Worm (Caenorhabditis elegans) whole organism, young adult: ENCODE results near the gene ints-11.
A peak's percentile ranks its signal among the peaks of the same experiment; 100 is the strongest.

Experiments
- B0019.2 ChIP-seq: fragments of 200-800 bp; sonication (Bioruptor generic); conservative IDR thresholded peaks from 2 replicates; pipeline ENCODE4 v1.3.6; 2022; ENCODE audit warnings: missing genetic modification reagents, missing genetic modification characterization, missing compliant biosample characterization
- B0336.3 ChIP-seq: fragments of 200-800 bp; sonication (Bioruptor generic); IDR thresholded peaks from 2 replicates; pipeline ENCODE4 v1.3.6; 2022; ENCODE audit warnings: missing genetic modification characterization, missing compliant biosample characterization
- F22D6.2 ChIP-seq: sonication (generic microtip); optimal IDR thresholded peaks from 2 replicates; lab custom pipeline; 2016; ENCODE audit warnings: mild to moderate bottlenecking, missing genetic modification characterization, missing compliant biosample characterization
- F33H1.4 ChIP-seq: fragments of 200-800 bp; sonication (Bioruptor generic); IDR thresholded peaks from 2 replicates; pipeline ENCODE4 v1.3.6; 2022; ENCODE audit warnings: missing genetic modification reagents, missing genetic modification characterization, missing compliant biosample characterization
- Y53G8AR.9 ChIP-seq: fragments of 200-800 bp; sonication (Bioruptor generic); conservative IDR thresholded peaks from 2 replicates; pipeline ENCODE4 v1.3.6; 2022; ENCODE audit warnings: missing genetic modification reagents, missing genetic modification characterization, missing compliant biosample characterization
- Y79H2A.3 ChIP-seq: fragments of 200-800 bp; sonication (Bioruptor generic); conservative IDR thresholded peaks from 2 replicates; pipeline ENCODE4 v1.3.6; 2022; ENCODE audit warnings: missing genetic modification reagents, missing genetic modification characterization, missing compliant biosample characterization
- aptf-2 ChIP-seq: fragments of 200-800 bp; sonication (Bioruptor generic); conservative IDR thresholded peaks from 2 replicates; pipeline ENCODE4 v1.3.6; 2022; ENCODE audit warnings: missing genetic modification reagents, missing genetic modification characterization, missing compliant biosample characterization
- attf-3 ChIP-seq: fragments of 200-800 bp; sonication (Bioruptor generic); conservative IDR thresholded peaks from 2 replicates; pipeline ENCODE4 v1.3.6; 2022; ENCODE audit warnings: missing genetic modification reagents, missing genetic modification characterization, missing compliant biosample characterization
- attf-5 ChIP-seq: fragments of 200-800 bp; sonication (Bioruptor generic); optimal IDR thresholded peaks from 2 replicates; lab custom pipeline; 2018; ENCODE audit warnings: mild to moderate bottlenecking, missing genetic modification characterization, missing compliant biosample characterization
- bed-1 ChIP-seq: fragments of 200-800 bp; sonication (Bioruptor generic); IDR thresholded peaks from 2 replicates; pipeline ENCODE4 v1.3.6; 2022; ENCODE audit warnings: missing genetic modification reagents, missing genetic modification characterization, missing compliant biosample characterization
- ceh-27 ChIP-seq: fragments of 200-800 bp; sonication (Bioruptor generic); optimal IDR thresholded peaks from 2 replicates; lab custom pipeline; 2018; ENCODE audit warnings: mild to moderate bottlenecking, missing genetic modification characterization, moderate library complexity, missing compliant biosample characterization
- ceh-91 ChIP-seq: fragments of 200-800 bp; sonication (Bioruptor generic); IDR thresholded peaks from 2 replicates; pipeline ENCODE4 v1.3.6; 2022; ENCODE audit warnings: missing genetic modification reagents, missing genetic modification characterization, missing compliant biosample characterization
- dpl-1 ChIP-seq: fragments of 150-350 bp; optimal IDR thresholded peaks from 2 replicates; lab custom pipeline; 2014; ENCODE audit warnings: missing biosample characterization, missing genetic modification reagents, missing genetic modification characterization
- efl-1 ChIP-seq: fragments of 150-350 bp; optimal IDR thresholded peaks from 2 replicates; lab custom pipeline; 2014; ENCODE audit warnings: missing biosample characterization, missing genetic modification reagents, missing genetic modification characterization
- egl-18 ChIP-seq: fragments of 200-800 bp; sonication (Bioruptor generic); IDR thresholded peaks from 2 replicates; pipeline ENCODE4 v1.3.6; 2022; ENCODE audit warnings: missing genetic modification reagents, missing genetic modification characterization, missing compliant biosample characterization
- egl-44 ChIP-seq: fragments of 200-800 bp; sonication (Bioruptor generic); IDR thresholded peaks from 2 replicates; pipeline ENCODE4 v1.3.6; 2022; ENCODE audit warnings: missing genetic modification reagents, missing genetic modification characterization, missing compliant biosample characterization
- ekl-4 ChIP-seq: fragments of 200-800 bp; sonication (Bioruptor generic); IDR thresholded peaks from 2 replicates; pipeline ENCODE4 v1.3.6; 2022; ENCODE audit warnings: missing genetic modification reagents, missing genetic modification characterization, missing compliant biosample characterization
- ets-4 ChIP-seq: fragments of 200-800 bp; sonication (Bioruptor generic); optimal IDR thresholded peaks from 2 replicates; lab custom pipeline; 2018; ENCODE audit warnings: mild to moderate bottlenecking, missing genetic modification characterization, missing compliant biosample characterization
- gei-17 ChIP-seq: fragments of 200-800 bp; sonication (Bioruptor generic); optimal IDR thresholded peaks from 2 replicates; lab custom pipeline; 2018; ENCODE audit warnings: mild to moderate bottlenecking, missing genetic modification characterization, missing compliant biosample characterization
- him-1 ChIP-seq: sonication (generic microtip); optimal IDR thresholded peaks from 2 replicates; lab custom pipeline; 2016; ENCODE audit warnings: missing genotype, missing genetic modification reagents, missing genetic modification characterization, missing compliant biosample characterization
- hmg-1.2 ChIP-seq: fragments of 200-800 bp; sonication (Bioruptor generic); IDR thresholded peaks from 2 replicates; pipeline ENCODE4 v1.3.6; 2022; ENCODE audit warnings: missing genetic modification reagents, missing genetic modification characterization, missing compliant biosample characterization
- hsf-1 ChIP-seq: fragments of 200-800 bp; sonication (Bioruptor generic); IDR thresholded peaks from 2 replicates; pipeline ENCODE4 v1.3.6; 2022; ENCODE audit warnings: missing genetic modification reagents, missing genetic modification characterization, missing compliant biosample characterization
- let-526 ChIP-seq: fragments of 200-800 bp; sonication (Bioruptor generic); IDR thresholded peaks from 2 replicates; pipeline ENCODE4 v1.3.6; 2022; ENCODE audit warnings: missing genetic modification reagents, missing genetic modification characterization, missing compliant biosample characterization
- lin-54 ChIP-seq: fragments of 200-800 bp; sonication (Bioruptor generic); optimal IDR thresholded peaks from 2 replicates; lab custom pipeline; 2018; ENCODE audit warnings: mild to moderate bottlenecking, missing genetic modification characterization, missing compliant biosample characterization
- lsl-1 ChIP-seq: fragments of 200-800 bp; sonication (Bioruptor generic); optimal IDR thresholded peaks from 2 replicates; lab custom pipeline; 2018; ENCODE audit warnings: mild to moderate bottlenecking, missing genetic modification characterization, moderate library complexity, missing compliant biosample characterization
- lsy-27 ChIP-seq: sonication (generic microtip); optimal IDR thresholded peaks from 2 replicates; lab custom pipeline; 2017; ENCODE audit warnings: missing genetic modification characterization, mild to moderate bottlenecking, missing compliant biosample characterization, antibody characterized with exemption, missing genotype, borderline replicate concordance; ENCODE audit not compliant: insufficient read depth
- madf-10 ChIP-seq: sonication (generic microtip); optimal IDR thresholded peaks from 2 replicates; lab custom pipeline; 2016; ENCODE audit warnings: mild to moderate bottlenecking, missing genetic modification characterization, missing compliant biosample characterization
- madf-3 ChIP-seq: fragments of 200-800 bp; sonication (Bioruptor generic); IDR thresholded peaks from 2 replicates; pipeline ENCODE4 v1.3.6; 2022; ENCODE audit warnings: missing genetic modification reagents, missing genetic modification characterization, missing compliant biosample characterization
- madf-6 ChIP-seq: fragments of 200-800 bp; sonication (Bioruptor generic); IDR thresholded peaks from 2 replicates; pipeline ENCODE4 v1.3.6; 2022; ENCODE audit warnings: missing genetic modification reagents, missing genetic modification characterization, missing compliant biosample characterization
- mcd-1 ChIP-seq: fragments of 200-800 bp; sonication (Bioruptor generic); IDR thresholded peaks from 2 replicates; pipeline ENCODE4 v1.3.6; 2022; ENCODE audit warnings: missing genetic modification reagents, missing genetic modification characterization, missing compliant biosample characterization
- mes-4 ChIP-seq: sonication (generic microtip); optimal IDR thresholded peaks from 2 replicates; lab custom pipeline; 2016; ENCODE audit warnings: missing genotype, missing genetic modification characterization, missing compliant biosample characterization
- nfya-1 ChIP-seq: sonication (generic microtip); optimal IDR thresholded peaks from 2 replicates; lab custom pipeline; 2017; ENCODE audit warnings: antibody characterized with exemption, missing compliant biosample characterization, missing genetic modification characterization, borderline replicate concordance; ENCODE audit not compliant: insufficient read depth
- nfya-2 ChIP-seq: fragments of 200-800 bp; sonication (Bioruptor generic); IDR thresholded peaks from 2 replicates; pipeline ENCODE4 v1.3.6; 2022; ENCODE audit warnings: missing genetic modification reagents, missing genetic modification characterization, missing compliant biosample characterization
- nhr-120 ChIP-seq: fragments of 200-800 bp; sonication (Bioruptor generic); IDR thresholded peaks from 2 replicates; pipeline ENCODE4 v1.3.6; 2022; ENCODE audit warnings: missing genetic modification characterization, missing compliant biosample characterization
- nhr-179 ChIP-seq: sonication (generic microtip); optimal IDR thresholded peaks from 2 replicates; lab custom pipeline; 2016; ENCODE audit warnings: mild to moderate bottlenecking, missing genetic modification characterization, missing compliant biosample characterization
- nhr-27 ChIP-seq: fragments of 200-800 bp; sonication (Bioruptor generic); optimal IDR thresholded peaks from 2 replicates; lab custom pipeline; 2018; ENCODE audit warnings: mild to moderate bottlenecking, missing genetic modification characterization, moderate library complexity, missing compliant biosample characterization
- pbrm-1 ChIP-seq: fragments of 200-800 bp; sonication (Bioruptor generic); IDR thresholded peaks from 2 replicates; pipeline ENCODE4 v1.3.6; 2022; ENCODE audit warnings: missing genetic modification reagents, missing genetic modification characterization, missing compliant biosample characterization
- sdz-38 ChIP-seq: sonication (generic microtip); optimal IDR thresholded peaks from 2 replicates; lab custom pipeline; 2016; ENCODE audit warnings: missing genotype, missing genetic modification characterization, missing compliant biosample characterization
- unc-130 ChIP-seq: sonication (generic microtip); optimal IDR thresholded peaks from 2 replicates; lab custom pipeline; 2016; ENCODE audit warnings: missing genetic modification reagents, missing genetic modification characterization, missing compliant biosample characterization
- ztf-18 ChIP-seq: sonication (generic microtip); optimal IDR thresholded peaks from 2 replicates; lab custom pipeline; 2016; ENCODE audit warnings: missing genotype, mild to moderate bottlenecking, missing genetic modification characterization, missing compliant biosample characterization
- ztf-28 ChIP-seq: fragments of 200-800 bp; sonication (Bioruptor generic); IDR thresholded peaks from 2 replicates; pipeline ENCODE4 v1.3.6; 2022; ENCODE audit warnings: missing genetic modification reagents, missing genetic modification characterization, missing compliant biosample characterization
- ztf-3 ChIP-seq: fragments of 200-800 bp; sonication (Bioruptor generic); optimal IDR thresholded peaks from 2 replicates; lab custom pipeline; 2018; ENCODE audit warnings: mild to moderate bottlenecking, missing genetic modification characterization, missing compliant biosample characterization

The ints-11 gene

DNA sequence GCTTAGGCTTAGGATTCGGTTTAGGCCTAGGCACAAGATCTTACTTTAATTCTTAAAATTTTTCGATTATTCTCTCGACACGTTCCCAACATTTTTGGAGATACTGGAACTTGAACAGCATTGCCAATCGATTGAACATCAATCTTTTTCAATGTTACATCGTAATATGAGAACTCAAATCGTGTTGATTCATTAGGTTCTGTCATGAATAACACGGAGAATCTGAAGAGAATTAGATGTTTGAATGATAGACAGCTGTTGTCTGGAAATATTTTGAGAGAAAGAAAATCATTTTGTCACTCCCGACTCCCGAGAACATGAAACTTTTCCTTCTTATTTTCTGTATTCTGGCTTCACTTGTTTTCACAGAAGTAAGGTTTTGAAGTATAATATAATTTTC lies 26.0 kb upstream of the ints-11 start, which contains the start of gene T05C12.15:
T05C12.15 (plus strand) TSS at position 301 of the 400 bp plus-strand sequence.
- TF ChIP-seq ceh-91 (GFP tag; lab: Robert Waterston, UW): no peak
- no peak for TF ChIP-seq madf-10 (tag; lab: Kevin White, UChicago)
- TF ChIP-seq lsl-1: no peak
- no peak for TF ChIP-seq unc-130 (GFP tag; lab: Kevin White, UChicago)

- TF ChIP-seq lin-54 (GFP tag; lab: Kevin White, UChicago) (peak; percentile 51), mcd-1 (GFP tag; lab: Robert Waterston, UW) (peak; percentile 76), egl-18 (GFP tag; lab: Robert Waterston, UW) (no peak), gei-17 (GFP tag; lab: Kevin White, UChicago) (no peak), efl-1 (peak; percentile 83), pbrm-1 (GFP tag; lab: Robert Waterston, UW) (no peak), unc-130 (GFP tag; lab: Kevin White, UChicago) (no peak), madf-6 (GFP tag; lab: Robert Waterston, UW) (peak; percentile 48), lsl-1 (peak; percentile 26), attf-3 (GFP tag; lab: Robert Waterston, UW) (peak; percentile 88), B0019.2 (no peak), bed-1 (no peak), ztf-28 (no peak), Y79H2A.3 (no peak), him-1 (tag; lab: Kevin White, UChicago) (no peak), mes-4 (tag; lab: Kevin White, UChicago) (no peak), hsf-1 (GFP tag; lab: Robert Waterston, UW) (no peak), aptf-2 (no peak), nfya-2 (GFP tag; lab: Robert Waterston, UW) (no peak), dpl-1 (GFP tag; lab: Kevin White, UChicago) (peak; percentile 51), ceh-27 (no peak), ets-4 (no peak), nhr-27 (tag; lab: Kevin White, UChicago) (no peak), nhr-179 (tag; lab: Kevin White, UChicago) (no peak), F22D6.2 (tag; lab: Kevin White, UChicago) (no peak), attf-5 (GFP tag; lab: Kevin White, UChicago) (peak; percentile 83), nhr-120 (no peak), F33H1.4 (GFP tag; lab: Robert Waterston, UW) (peak; percentile 35; the same call in 1 of the 2 replicates), sdz-38 (tag; lab: Kevin White, UChicago) (no peak), ztf-18 (tag; lab: Kevin White, UChicago) (peak; percentile 12), egl-44 (no peak)
- TF ChIP-seq, all 124 proteins: peak for 10
Measured at ce11 chrII:8162120-8162648, 18.9 kb upstream of the ints-11 start, which contains the start of the genes emb-27 and rrf-3. emb-27 (minus strand) TSS chrII:8162170. rrf-3 (plus strand) TSS chrII:8162465.

DNA sequence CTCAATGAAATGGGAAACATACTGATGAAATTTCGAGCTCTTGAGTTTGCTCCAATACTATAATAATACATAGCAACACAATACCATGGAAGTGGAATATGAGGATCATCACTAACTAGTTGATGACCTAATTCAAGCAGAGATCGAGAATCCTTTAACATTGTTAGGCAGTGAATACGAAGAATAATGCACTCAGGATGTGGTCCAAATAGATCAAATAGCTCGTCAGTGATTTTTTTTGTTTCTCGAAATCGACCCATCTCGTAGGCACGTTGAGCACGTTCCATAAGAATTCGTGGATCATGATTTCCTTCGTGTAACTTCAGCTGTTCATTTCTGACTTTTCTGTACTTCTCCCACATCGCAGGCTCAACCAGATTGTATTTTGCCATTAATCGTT lies 17.6 kb upstream of the ints-11 start:
- TF ChIP-seq nfya-1 (tag; lab: Kevin White, UChicago) (no peak), lsl-1 (no peak), madf-3 (no peak), hmg-1.2 (GFP tag; lab: Robert Waterston, UW) (no peak), nhr-179 (tag; lab: Kevin White, UChicago) (no peak), B0336.3 (no peak), Y53G8AR.9 (no peak), ekl-4 (GFP tag; lab: Robert Waterston, UW) (no peak), lsy-27 (tag; lab: Kevin White, UChicago) (no peak), sdz-38 (tag; lab: Kevin White, UChicago) (no peak), ztf-3 (no peak), let-526 (no peak)
